Worm (Caenorhabditis elegans): ENCODE data around the gene F49F1.11.
"Not testable (repeated sequence)": the region's sequence is repeated elsewhere in the genome, so short reads cannot be mapped to it uniquely, and the experiment has no call there.

Gene F49F1.11

ce11 chrIV:4167296-4167695 lies 26.1 kb upstream of the F49F1.11 start:
- TF ChIP-seq ztf-23 (GFP tag; IDR thresholded peaks at IDR 0.05) (no peak), klf-2 (GFP tag; conservative IDR thresholded peaks at IDR 0.05) (no peak), med-1 (GFP tag; optimal IDR thresholded peaks at IDR 0.05; ENCODE audit: insufficient read depth) (no peak), ztf-29 (GFP tag; IDR thresholded peaks at IDR 0.05) (no peak)

- TF ChIP-seq flt-1 (GFP tag; IDR thresholded peaks at IDR 0.05) (no peak), cog-1 (tag; optimal IDR thresholded peaks at IDR 0.05) (no peak)
Measured at ce11 chrIV:4164392-4164791, 23.2 kb upstream of the F49F1.11 start, which contains the start of gene scrm-8. Gene scrm-8 (plus strand): TSS chrIV:4164692.

ce11 chrIV:4162121-4162520 lies 20.9 kb upstream of the F49F1.11 start, which contains the start of gene scrm-5:
Gene scrm-5 (plus strand): TSS chrIV:4162421.
- TF ChIP-seq tab-1 (GFP tag; IDR thresholded peaks at IDR 0.05) (no peak), med-1 (GFP tag; optimal IDR thresholded peaks at IDR 0.05; ENCODE audit: insufficient read depth) (no peak), ztf-29 (GFP tag; IDR thresholded peaks at IDR 0.05) (no peak), ztf-23 (GFP tag; IDR thresholded peaks at IDR 0.05) (no peak), T22C8.4 (GFP tag; IDR thresholded peaks at IDR 0.05) (no peak), klf-2 (GFP tag; conservative IDR thresholded peaks at IDR 0.05) (no peak), ref-1 (GFP tag; conservative IDR thresholded peaks at IDR 0.05) (no peak), flt-1 (GFP tag; IDR thresholded peaks at IDR 0.05) (no peak), cog-1 (tag; optimal IDR thresholded peaks at IDR 0.05) (no peak)

- TF ChIP-seq klf-2 (GFP tag; conservative IDR thresholded peaks at IDR 0.05): no peak
- no peak for TF ChIP-seq tab-1 (GFP tag; IDR thresholded peaks at IDR 0.05)
- TF ChIP-seq cog-1 (tag; optimal IDR thresholded peaks at IDR 0.05): no peak
- no peak for TF ChIP-seq med-1 (GFP tag; optimal IDR thresholded peaks at IDR 0.05; ENCODE audit: insufficient read depth)
- no peak for TF ChIP-seq ztf-29 (GFP tag; IDR thresholded peaks at IDR 0.05)
- no peak for TF ChIP-seq T22C8.4 (GFP tag; IDR thresholded peaks at IDR 0.05)
- no peak for TF ChIP-seq ztf-23 (GFP tag; IDR thresholded peaks at IDR 0.05)
- no peak for TF ChIP-seq ref-1 (GFP tag; conservative IDR thresholded peaks at IDR 0.05)
- TF ChIP-seq flt-1 (GFP tag; IDR thresholded peaks at IDR 0.05): no peak
Measured at ce11 chrIV:4154641-4155040, 13.4 kb upstream of the F49F1.11 start, which contains the start of gene K08D10.14. Gene K08D10.14 (plus strand): TSS chrIV:4154941.

- no peak for TF ChIP-seq klf-2 (GFP tag; conservative IDR thresholded peaks at IDR 0.05)
- TF ChIP-seq T22C8.4 (GFP tag; IDR thresholded peaks at IDR 0.05): no peak
- TF ChIP-seq flt-1 (GFP tag; IDR thresholded peaks at IDR 0.05): no peak
- TF ChIP-seq ztf-23 (GFP tag; IDR thresholded peaks at IDR 0.05): no peak
Measured at ce11 chrIV:4152143-4152542, 10.9 kb upstream of the F49F1.11 start, which contains the start of the genes K08D10.10 and R07C12.1. Gene K08D10.10 (plus strand): TSS chrIV:4152235. Gene R07C12.1 (plus strand): TSS chrIV:4152456.

ce11 chrIV:4150138-4150537 lies 8.9 kb upstream of the F49F1.11 start:
- no peak for TF ChIP-seq T22C8.4 (GFP tag; IDR thresholded peaks at IDR 0.05)

- TF ChIP-seq flt-1 (GFP tag; IDR thresholded peaks at IDR 0.05) (no peak), med-1 (GFP tag; optimal IDR thresholded peaks at IDR 0.05; ENCODE audit: insufficient read depth) (no peak), ztf-23 (GFP tag; IDR thresholded peaks at IDR 0.05) (no peak), ref-1 (GFP tag; conservative IDR thresholded peaks at IDR 0.05) (no peak), cog-1 (tag; optimal IDR thresholded peaks at IDR 0.05) (no peak), ztf-29 (GFP tag; IDR thresholded peaks at IDR 0.05) (no peak), T22C8.4 (GFP tag; IDR thresholded peaks at IDR 0.05) (no peak), tab-1 (GFP tag; IDR thresholded peaks at IDR 0.05) (no peak), klf-2 (GFP tag; conservative IDR thresholded peaks at IDR 0.05) (no peak)
Measured at ce11 chrIV:4147891-4148290, 6.7 kb upstream of the F49F1.11 start.

- TF ChIP-seq ztf-23 (GFP tag; IDR thresholded peaks at IDR 0.05) (no peak), klf-2 (GFP tag; conservative IDR thresholded peaks at IDR 0.05) (no peak), T22C8.4 (GFP tag; IDR thresholded peaks at IDR 0.05) (no peak), ztf-29 (GFP tag; IDR thresholded peaks at IDR 0.05) (no peak), cog-1 (tag; optimal IDR thresholded peaks at IDR 0.05) (no peak), ref-1 (GFP tag; conservative IDR thresholded peaks at IDR 0.05) (no peak), tab-1 (GFP tag; IDR thresholded peaks at IDR 0.05) (no peak), med-1 (GFP tag; optimal IDR thresholded peaks at IDR 0.05; ENCODE audit: insufficient read depth) (no peak), flt-1 (GFP tag; IDR thresholded peaks at IDR 0.05) (no peak)
Measured at ce11 chrIV:4144784-4145183, 3.6 kb upstream of the F49F1.11 start, which contains the start of gene R07C12.3. Gene R07C12.3 (plus strand): TSS chrIV:4145084.

- not testable (repeated sequence) for TF ChIP-seq ref-1 (GFP tag; conservative IDR thresholded peaks at IDR 0.05); cog-1 (tag; optimal IDR thresholded peaks at IDR 0.05); med-1 (GFP tag; optimal IDR thresholded peaks at IDR 0.05; ENCODE audit: insufficient read depth)
Measured at ce11 chrIV:4142986-4143385, 1.8 kb upstream of the F49F1.11 start, which contains the start of gene F49F1.12. Gene F49F1.12 (minus strand): TSS chrIV:4143086.

- no peak for TF ChIP-seq ztf-29 (GFP tag; IDR thresholded peaks at IDR 0.05)
- no peak for TF ChIP-seq med-1 (GFP tag; optimal IDR thresholded peaks at IDR 0.05; ENCODE audit: insufficient read depth)
- TF ChIP-seq klf-2 (GFP tag; conservative IDR thresholded peaks at IDR 0.05): no peak
Measured at ce11 chrIV:4140265-4140664, 946 bp downstream of the F49F1.11 start, which contains the start of gene F49F1.18. Gene F49F1.18 (minus strand): TSS chrIV:4140365.

- TF ChIP-seq flt-1 (GFP tag; IDR thresholded peaks at IDR 0.05): no peak
- TF ChIP-seq ztf-29 (GFP tag; IDR thresholded peaks at IDR 0.05): no peak
- no peak for TF ChIP-seq tab-1 (GFP tag; IDR thresholded peaks at IDR 0.05)
- no peak for TF ChIP-seq ref-1 (GFP tag; conservative IDR thresholded peaks at IDR 0.05)
- no peak for TF ChIP-seq cog-1 (tag; optimal IDR thresholded peaks at IDR 0.05)
- TF ChIP-seq klf-2 (GFP tag; conservative IDR thresholded peaks at IDR 0.05): no peak
Measured at ce11 chrIV:4139022-4139421, 2.2 kb downstream of the F49F1.11 start, which contains the start of gene F49F1.10. Gene F49F1.10 (minus strand): TSS chrIV:4139122.

All from whole organism, midembryonic.